Fruit fly (Drosophila melanogaster) whole organism, adult: ENCODE measurements around the gene Graf.

Source experiments
- CG11617 ChIP-seq: fragments of 200-800 bp; sonication (Bioruptor generic); optimal IDR thresholded peaks from 2 replicates; lab custom pipeline; 2017; ENCODE audit warnings: mild to moderate bottlenecking, missing biosample characterization, missing genetic modification reagents, missing genetic modification characterization
- CG12768 ChIP-seq: fragments of 200-800 bp; sonication (Bioruptor generic); optimal IDR thresholded peaks from 2 replicates; lab custom pipeline; 2017; ENCODE audit warnings: missing biosample characterization, missing genetic modification characterization, mild to moderate bottlenecking, moderate library complexity, missing genetic modification reagents
- CG14711 ChIP-seq: fragments of 200-800 bp; sonication (Bioruptor generic); optimal IDR thresholded peaks from 2 replicates; lab custom pipeline; 2018; ENCODE audit warnings: missing biosample characterization, mild to moderate bottlenecking, missing genetic modification characterization, moderate library complexity
- CG1620 ChIP-seq: fragments of 200-800 bp; sonication (Bioruptor generic); optimal IDR thresholded peaks from 2 replicates; lab custom pipeline; 2016; ENCODE audit warnings: missing biosample characterization, missing genetic modification characterization
- CG33017 ChIP-seq: fragments of 200-800 bp; sonication (Bioruptor generic); optimal IDR thresholded peaks from 2 replicates; lab custom pipeline; 2018; ENCODE audit warnings: missing biosample characterization, mild to moderate bottlenecking, missing genetic modification characterization, moderate library complexity
- CG5204 ChIP-seq: fragments of 200-800 bp; sonication (Bioruptor generic); optimal IDR thresholded peaks from 2 replicates; lab custom pipeline; 2016; ENCODE audit warnings: missing biosample characterization, missing genetic modification characterization
- CG7045 ChIP-seq: fragments of 200-800 bp; sonication (Bioruptor generic); optimal IDR thresholded peaks from 2 replicates; lab custom pipeline; 2017; ENCODE audit warnings: missing biosample characterization, mild to moderate bottlenecking, missing genetic modification characterization
- CG7101 ChIP-seq: fragments of 200-800 bp; sonication (Bioruptor generic); optimal IDR thresholded peaks from 2 replicates; lab custom pipeline; 2018; ENCODE audit warnings: missing biosample characterization, mild to moderate bottlenecking, missing genetic modification characterization, moderate library complexity
- Clk ChIP-seq: fragments of 200-800 bp; sonication (Bioruptor generic); optimal IDR thresholded peaks from 2 replicates; lab custom pipeline; 2017; ENCODE audit warnings: missing biosample characterization, missing genetic modification characterization
- Crg-1 ChIP-seq: fragments of 200-800 bp; sonication (Bioruptor generic); optimal IDR thresholded peaks from 2 replicates; lab custom pipeline; 2016; ENCODE audit warnings: missing biosample characterization, missing genetic modification characterization
- Hr96 ChIP-seq: fragments of 200-800 bp; sonication (Bioruptor generic); optimal IDR thresholded peaks from 2 replicates; lab custom pipeline; 2016; ENCODE audit warnings: missing biosample characterization, missing genetic modification characterization
- Mnt ChIP-seq: fragments of 200-800 bp; sonication (Bioruptor generic); optimal IDR thresholded peaks from 2 replicates; lab custom pipeline; 2016; ENCODE audit warnings: missing biosample characterization, mild to moderate bottlenecking, missing genetic modification characterization
- bab1 ChIP-seq: fragments of 200-800 bp; sonication (Bioruptor generic); optimal IDR thresholded peaks from 3 replicates; lab custom pipeline; 2019; ENCODE audit warnings: missing biosample characterization, mild to moderate bottlenecking, missing genetic modification characterization, moderate library complexity
- cic ChIP-seq: fragments of 200-800 bp; sonication (Bioruptor generic); optimal IDR thresholded peaks from 2 replicates; lab custom pipeline; 2017; ENCODE audit warnings: missing biosample characterization, mild to moderate bottlenecking, missing genetic modification characterization, moderate library complexity
- cnc ChIP-seq, 2 experiments: fragments of >200 bp; optimal IDR thresholded peaks; 2 replicates each; lab custom pipeline; 2017
- kay ChIP-seq: fragments of 200-800 bp; sonication (Bioruptor generic); peaks from one replicate; lab custom pipeline; 2016; ENCODE audit warnings: missing biosample characterization, missing genetic modification characterization, borderline replicate concordance
- ovo ChIP-seq: fragments of 200-800 bp; sonication (Bioruptor generic); optimal IDR thresholded peaks from 2 replicates; lab custom pipeline; 2016; ENCODE audit warnings: missing biosample characterization, missing genetic modification characterization
- pad ChIP-seq: fragments of 200-800 bp; sonication (Bioruptor generic); optimal IDR thresholded peaks from 3 replicates; lab custom pipeline; 2017; ENCODE audit warnings: missing biosample characterization, missing genetic modification characterization, mild to moderate bottlenecking, moderate library complexity, missing genetic modification reagents
- tj ChIP-seq: fragments of 200-800 bp; sonication (Bioruptor generic); optimal IDR thresholded peaks from 3 replicates; lab custom pipeline; 2017; ENCODE audit warnings: missing biosample characterization, mild to moderate bottlenecking, missing genetic modification characterization, moderate library complexity
- toe ChIP-seq: fragments of 200-800 bp; sonication (Bioruptor generic); optimal IDR thresholded peaks from 2 replicates; lab custom pipeline; 2016; ENCODE audit warnings: missing biosample characterization, missing genetic modification characterization

Graf gene

dm6 chrX:15760447-15761297, at the start of gene Graf, which contains the start of gene mRpL3:
Graf (minus strand) TSS chrX:15760733.
mRpL3 (plus strand) TSS chrX:15761248.
- peak; percentile 97 for TF ChIP-seq kay (GFP tag; lab: Kevin White, UChicago)
- peak; percentile 6 for TF ChIP-seq bab1 (GFP tag; lab: Kevin White, UChicago)
- TF ChIP-seq Crg-1 = no peak
- peak; percentile 3 for TF ChIP-seq pad

- no peak for TF ChIP-seq Mnt (GFP tag; lab: Kevin White, UChicago)
- no peak for TF ChIP-seq CG1620 (GFP tag; lab: Kevin White, UChicago)
- TF ChIP-seq CG11617 (GFP tag; lab: Kevin White, UChicago) = no peak
- no peak for TF ChIP-seq CG33017 (tag; lab: Kevin White, UChicago)
- no peak for TF ChIP-seq CG5204 (GFP tag; lab: Kevin White, UChicago)
- no peak for TF ChIP-seq CG12768 (GFP tag; lab: Kevin White, UChicago)
- no peak for TF ChIP-seq tj
- no peak for TF ChIP-seq bab1 (GFP tag; lab: Kevin White, UChicago)
- no peak for TF ChIP-seq cnc (optimal IDR thresholded peaks at IDR 0.05; lab: Kevin White, UChicago)
- no peak for TF ChIP-seq Clk
- TF ChIP-seq toe (GFP tag; lab: Kevin White, UChicago) = no peak
- no peak for TF ChIP-seq kay (GFP tag; lab: Kevin White, UChicago)
- no peak for TF ChIP-seq CG7101
Measured at dm6 chrX:15809255-15809654, 48.7 kb upstream of the Graf start, which contains the start of gene CG8509. CG8509 (plus strand) TSS chrX:15809555.

DNA sequence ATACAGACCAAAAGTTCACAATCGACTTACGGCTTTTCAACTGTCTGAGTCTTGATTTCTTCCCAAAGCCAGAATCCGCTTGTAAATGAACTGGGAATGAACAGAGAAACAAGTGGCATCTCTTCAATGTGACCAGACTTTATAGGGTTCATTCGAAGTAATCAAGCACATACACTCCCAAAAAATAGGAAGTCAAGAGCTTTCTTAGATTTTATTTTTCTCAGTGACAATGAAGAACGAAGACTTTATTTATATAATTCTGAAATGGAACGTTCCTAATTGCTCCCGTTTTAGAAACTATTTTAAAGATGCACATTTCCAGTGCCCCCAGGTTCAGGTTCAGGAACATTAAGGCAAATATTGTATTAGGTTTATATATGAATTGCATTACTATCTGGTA, 47.4 kb upstream of the Graf start:
- TF ChIP-seq pad (no peak), Clk (no peak), CG33017 (tag; lab: Kevin White, UChicago) (no peak), tj (no peak), cic (GFP tag; lab: Kevin White, UChicago) (no peak), CG7045 (GFP tag; lab: Kevin White, UChicago) (no peak), toe (GFP tag; lab: Kevin White, UChicago) (no peak), CG5204 (GFP tag; lab: Kevin White, UChicago) (no peak), CG12768 (GFP tag; lab: Kevin White, UChicago) (no peak), CG14711 (tag; lab: Kevin White, UChicago) (no peak), kay (GFP tag; lab: Kevin White, UChicago) (no peak), bab1 (GFP tag; lab: Kevin White, UChicago) (no peak), Hr96 (GFP tag; lab: Kevin White, UChicago) (no peak), CG1620 (GFP tag; lab: Kevin White, UChicago) (no peak), CG7101 (no peak), cnc (optimal IDR thresholded peaks at IDR 0.05; lab: Kevin White, UChicago) (no peak), Mnt (GFP tag; lab: Kevin White, UChicago) (no peak), CG11617 (GFP tag; lab: Kevin White, UChicago) (no peak), Crg-1 (no peak), ovo (no peak)

DNA sequence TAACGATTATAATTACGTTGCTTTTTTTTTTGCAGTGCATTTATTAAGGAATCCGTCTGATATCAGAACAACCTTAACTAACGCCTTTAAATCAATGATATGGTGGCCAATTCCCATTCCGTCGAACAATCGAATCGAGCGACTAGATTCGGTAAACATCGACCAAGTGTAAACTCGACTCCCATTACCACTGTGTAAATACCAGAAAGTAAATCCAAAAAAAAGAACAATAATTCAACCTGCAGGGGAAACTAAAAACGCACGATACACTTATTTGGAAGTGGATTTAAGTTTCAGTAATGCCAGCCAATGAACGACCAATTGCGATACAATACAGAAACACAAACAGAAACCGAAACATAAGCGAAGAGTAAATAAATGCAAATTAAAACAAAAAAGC, 45.0 kb upstream of the Graf start:
- no peak for TF ChIP-seq CG33017 (tag; lab: Kevin White, UChicago)
- no peak for TF ChIP-seq CG5204 (GFP tag; lab: Kevin White, UChicago)
- TF ChIP-seq tj = peak; percentile 42
- TF ChIP-seq cnc (optimal IDR thresholded peaks at IDR 0.05; lab: Kevin White, UChicago) = no peak
- no peak for TF ChIP-seq CG14711 (tag; lab: Kevin White, UChicago)
- TF ChIP-seq pad = peak; percentile 42
- no peak for TF ChIP-seq CG7045 (GFP tag; lab: Kevin White, UChicago)
- TF ChIP-seq CG7101 = no peak
- no peak for TF ChIP-seq ovo
- TF ChIP-seq bab1 (GFP tag; lab: Kevin White, UChicago) = no peak
- TF ChIP-seq CG12768 (GFP tag; lab: Kevin White, UChicago) = no peak

DNA sequence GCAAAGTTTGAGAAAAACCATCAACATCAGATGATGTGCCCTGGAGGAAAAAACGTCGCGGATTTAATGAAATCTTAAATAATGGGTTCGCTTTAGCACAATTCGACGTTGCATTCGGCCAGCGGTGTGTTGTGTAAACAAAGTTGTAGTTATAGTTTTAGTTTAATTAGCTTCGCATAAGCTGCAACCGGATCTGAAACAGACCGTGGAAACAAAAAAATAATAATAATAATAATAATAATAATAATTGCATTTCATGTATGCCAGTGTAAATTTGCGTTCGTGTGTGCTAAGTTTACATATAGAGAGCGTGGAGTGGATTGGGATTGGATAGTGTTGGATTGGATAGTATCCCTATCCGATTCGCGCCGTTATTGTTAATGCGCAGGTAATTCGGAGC, 44.3 kb upstream of the Graf start:
- no peak for TF ChIP-seq CG33017 (tag; lab: Kevin White, UChicago)
- TF ChIP-seq CG5204 (GFP tag; lab: Kevin White, UChicago) = no peak
- TF ChIP-seq CG14711 (tag; lab: Kevin White, UChicago) = peak; percentile 19
- no peak for TF ChIP-seq toe (GFP tag; lab: Kevin White, UChicago)
- no peak for TF ChIP-seq cic (GFP tag; lab: Kevin White, UChicago)
- no peak for TF ChIP-seq CG7045 (GFP tag; lab: Kevin White, UChicago)
- no peak for TF ChIP-seq CG12768 (GFP tag; lab: Kevin White, UChicago)
- no peak for TF ChIP-seq pad

DNA sequence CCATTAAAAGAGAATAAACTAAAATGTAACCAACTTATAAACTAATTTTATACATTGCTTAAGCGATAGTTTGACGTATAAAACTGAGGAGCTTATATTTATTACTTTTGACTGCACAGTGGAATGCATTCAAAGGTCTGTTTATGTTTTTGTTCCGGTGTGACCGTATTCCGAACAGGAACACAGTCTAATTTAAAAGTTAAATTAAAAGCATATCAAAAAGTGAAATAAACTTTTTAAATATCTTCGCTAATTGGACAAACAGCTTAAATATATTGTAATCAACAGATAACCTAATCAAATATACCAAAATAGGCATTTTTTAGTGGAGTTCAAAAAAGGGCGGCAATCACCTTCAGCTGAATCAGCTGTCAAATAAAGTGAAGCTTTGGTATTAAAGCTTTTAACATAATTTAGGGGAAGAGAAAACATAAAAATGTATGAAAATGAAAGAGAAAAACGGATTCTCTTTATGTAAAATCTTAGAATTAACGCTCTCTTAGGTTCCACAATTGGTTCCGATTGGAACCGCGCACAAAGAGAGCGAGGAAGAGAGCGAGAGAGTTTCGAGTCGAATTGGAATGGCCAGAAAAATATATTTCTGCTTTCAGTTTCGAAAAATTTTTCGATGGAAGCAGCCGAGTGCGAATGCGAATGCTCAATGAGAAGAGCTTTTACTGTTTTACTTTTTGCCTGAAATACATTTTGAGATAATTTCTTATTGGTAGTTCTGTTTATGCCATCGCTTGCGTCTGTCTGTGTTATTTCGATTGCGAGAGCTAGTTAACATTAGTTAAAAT, 43.4 kb upstream of the Graf start, which contains the start of the genes PGRP-LE and sd:
Gene PGRP-LE, minus strand, starts transcription at position 117 of the 800 bp plus-strand sequence.
Gene sd, plus strand, starts transcription at position 607 of the 800 bp plus-strand sequence.
- TF ChIP-seq CG14711 (tag; lab: Kevin White, UChicago) (peak; percentile 61), bab1 (GFP tag; lab: Kevin White, UChicago) (peak; percentile 18), kay (GFP tag; lab: Kevin White, UChicago) (peak; percentile 85), tj (no peak)
